Worm (Caenorhabditis elegans) whole organism, L3 larva: Measurements from ENCODE around the gene F46C5.9.

ENCODE experiments used
- ZK546.5 ChIP-seq: sonication (generic microtip); optimal IDR thresholded peaks from 2 replicates; lab custom pipeline; 2017; ENCODE audit warnings: missing biosample characterization, missing genetic modification characterization
- ama-1 ChIP-seq: fragments of 150-350 bp; optimal IDR thresholded peaks from 2 replicates; lab custom pipeline; 2018
- ceh-28 ChIP-seq: fragments of 150-350 bp; optimal IDR thresholded peaks from 2 replicates; lab custom pipeline; 2014; ENCODE audit warnings: missing biosample characterization, missing genetic modification reagents, missing genetic modification characterization
- ceh-82 ChIP-seq: fragments of 150-350 bp; optimal IDR thresholded peaks from 2 replicates; lab custom pipeline; 2014; ENCODE audit warnings: missing biosample characterization, missing genetic modification characterization
- ceh-9 ChIP-seq: sonication (generic microtip); optimal IDR thresholded peaks from 2 replicates; lab custom pipeline; 2018; ENCODE audit warnings: missing biosample characterization, missing genetic modification characterization
- egl-27 ChIP-seq: sonication (generic microtip); optimal IDR thresholded peaks from 4 replicates; lab custom pipeline; 2017; ENCODE audit warnings: missing biosample characterization, missing genetic modification reagents, missing genetic modification characterization
- egl-5 ChIP-seq: fragments of 150-350 bp; optimal IDR thresholded peaks from 2 replicates; lab custom pipeline; 2017; ENCODE audit warnings: missing biosample characterization, missing genetic modification reagents, missing genetic modification characterization, inconsistent platforms
- elt-2 ChIP-seq: sonication (generic microtip); optimal IDR thresholded peaks from 2 replicates; lab custom pipeline; 2016; ENCODE audit warnings: missing genetic modification reagents, mild to moderate bottlenecking, missing genetic modification characterization, missing compliant biosample characterization
- fkh-10 ChIP-seq: sonication (generic microtip); optimal IDR thresholded peaks from 2 replicates; lab custom pipeline; 2017; ENCODE audit warnings: missing biosample characterization, missing genetic modification reagents, missing genetic modification characterization
- fkh-2 ChIP-seq: fragments of 150-350 bp; optimal IDR thresholded peaks from 2 replicates; lab custom pipeline; 2014; ENCODE audit warnings: missing biosample characterization, missing genetic modification reagents, missing genetic modification characterization
- jun-1 ChIP-seq: fragments of 150-350 bp; optimal IDR thresholded peaks from 2 replicates; lab custom pipeline; 2014; ENCODE audit warnings: missing biosample characterization, missing genetic modification reagents, missing genetic modification characterization
- lin-15B ChIP-seq: fragments of 150-350 bp; optimal IDR thresholded peaks from 2 replicates; lab custom pipeline; 2014; ENCODE audit warnings: missing biosample characterization, missing genetic modification characterization
- lin-39 ChIP-seq: fragments of 150-350 bp; optimal IDR thresholded peaks from 2 replicates; lab custom pipeline; 2018; ENCODE audit warnings: missing biosample characterization, missing genetic modification reagents, missing genetic modification characterization
- lsy-12 ChIP-seq: sonication (generic microtip); optimal IDR thresholded peaks from 2 replicates; lab custom pipeline; 2016; ENCODE audit warnings: mild to moderate bottlenecking, missing genetic modification characterization, missing compliant biosample characterization
- mdl-1 ChIP-seq: fragments of 150-350 bp; optimal IDR thresholded peaks from 2 replicates; lab custom pipeline; 2014; ENCODE audit warnings: missing biosample characterization, missing genetic modification characterization
- nhr-11 ChIP-seq: fragments of 150-350 bp; optimal IDR thresholded peaks from 2 replicates; lab custom pipeline; 2014; ENCODE audit warnings: missing biosample characterization, missing genetic modification characterization
- nhr-12 ChIP-seq: fragments of 150-350 bp; optimal IDR thresholded peaks from 2 replicates; lab custom pipeline; 2014; ENCODE audit warnings: missing biosample characterization, missing genetic modification characterization
- nhr-23 ChIP-seq: fragments of 150-350 bp; optimal IDR thresholded peaks from 2 replicates; lab custom pipeline; 2014; ENCODE audit warnings: missing biosample characterization, missing genetic modification reagents, missing genetic modification characterization
- nhr-237 ChIP-seq: fragments of 150-350 bp; optimal IDR thresholded peaks from 2 replicates; lab custom pipeline; 2014; ENCODE audit warnings: missing biosample characterization, missing genetic modification characterization
- nhr-25 ChIP-seq: sonication (generic microtip); optimal IDR thresholded peaks from 2 replicates; lab custom pipeline; 2017; ENCODE audit warnings: missing biosample characterization, missing genetic modification characterization
- nhr-28 ChIP-seq: fragments of 150-350 bp; optimal IDR thresholded peaks from 2 replicates; lab custom pipeline; 2014; ENCODE audit warnings: missing biosample characterization, missing genetic modification characterization
- nhr-43 ChIP-seq: sonication (generic microtip); optimal IDR thresholded peaks from 2 replicates; lab custom pipeline; 2016; ENCODE audit warnings: mild to moderate bottlenecking, missing genetic modification characterization, missing compliant biosample characterization; ENCODE audit not compliant: poor library complexity, severe bottlenecking
- nhr-76 ChIP-seq: fragments of 150-350 bp; sonication (generic microtip); optimal IDR thresholded peaks from 5 replicates; lab custom pipeline; 2014; ENCODE audit warnings: missing biosample characterization, missing genetic modification characterization
- nhr-77 ChIP-seq: fragments of 150-350 bp; optimal IDR thresholded peaks from 2 replicates; lab custom pipeline; 2014; ENCODE audit warnings: missing biosample characterization, missing genetic modification characterization
- pha-4 ChIP-seq: fragments of 150-350 bp; optimal IDR thresholded peaks from 2 replicates; lab custom pipeline; 2014; ENCODE audit warnings: missing biosample characterization, missing genetic modification reagents, missing genetic modification characterization
- pqm-1 ChIP-seq: fragments of 150-350 bp; optimal IDR thresholded peaks from 2 replicates; lab custom pipeline; 2017; ENCODE audit warnings: missing biosample characterization, missing genetic modification characterization, inconsistent platforms
- sea-2 ChIP-seq: fragments of 150-350 bp; sonication (generic microtip); optimal IDR thresholded peaks from 4 replicates; lab custom pipeline; 2014; ENCODE audit warnings: missing biosample characterization, missing genetic modification reagents, missing genetic modification characterization
- tbx-2 ChIP-seq: sonication (generic microtip); optimal IDR thresholded peaks from 2 replicates; lab custom pipeline; 2016; ENCODE audit warnings: mild to moderate bottlenecking, missing genetic modification characterization, missing compliant biosample characterization
- unc-62 ChIP-seq: fragments of 150-350 bp; sonication (generic microtip); optimal IDR thresholded peaks from 4 replicates; lab custom pipeline; 2014; ENCODE audit warnings: missing biosample characterization, missing genetic modification reagents, missing genetic modification characterization
- zag-1 ChIP-seq: fragments of 150-350 bp; optimal IDR thresholded peaks from 2 replicates; lab custom pipeline; 2014; ENCODE audit warnings: missing biosample characterization, missing genetic modification characterization
- ztf-11 ChIP-seq: fragments of 150-350 bp; optimal IDR thresholded peaks from 2 replicates; lab custom pipeline; 2014; ENCODE audit warnings: missing biosample characterization, missing genetic modification characterization
- ztf-4 ChIP-seq: fragments of 150-350 bp; optimal IDR thresholded peaks from 2 replicates; lab custom pipeline; 2014; ENCODE audit warnings: missing biosample characterization, missing genetic modification characterization

F46C5.9 gene

ce11 chrII:8851996-8852587, 41.6 kb upstream of the F46C5.9 start, which contains the start of gene oac-46:
oac-46 (minus strand) TSS chrII:8852096.
- no peak for TF ChIP-seq nhr-77 (tag; lab: Kevin White, UChicago)
- TF ChIP-seq ZK546.5 (tag; lab: Kevin White, UChicago), result no peak
- no peak for TF ChIP-seq tbx-2 (tag; lab: Kevin White, UChicago)
- no peak for TF ChIP-seq nhr-11 (tag; lab: Kevin White, UChicago)
- peak; percentile 56 for TF ChIP-seq nhr-23
- TF ChIP-seq ama-1 (lab: Kevin White, UChicago), result peak; percentile 14
- TF ChIP-seq ztf-11 (tag; lab: Kevin White, UChicago), result no peak
- TF ChIP-seq pha-4 (tag; lab: Kevin White, UChicago), result no peak
- no peak for TF ChIP-seq zag-1 (tag; lab: Kevin White, UChicago)
- no peak for TF ChIP-seq elt-2 (tag; lab: Kevin White, UChicago)
- no peak for TF ChIP-seq unc-62 (GFP tag; lab: Kevin White, UChicago)
- TF ChIP-seq ztf-4 (tag; lab: Kevin White, UChicago), result no peak
- TF ChIP-seq nhr-76 (tag; lab: Kevin White, UChicago), result no peak
- no peak for TF ChIP-seq lin-15B
- peak; percentile 39 for TF ChIP-seq nhr-43
- peak; percentile 78 for TF ChIP-seq nhr-25

- TF ChIP-seq lsy-12 (tag; lab: Kevin White, UChicago) (no peak), unc-62 (GFP tag; lab: Kevin White, UChicago) (no peak), ztf-4 (tag; lab: Kevin White, UChicago) (no peak), mdl-1 (no peak), nhr-12 (tag; lab: Kevin White, UChicago) (no peak), pqm-1 (tag; lab: Kevin White, UChicago) (no peak), ceh-9 (no peak), nhr-237 (no peak), nhr-43 (no peak), pha-4 (tag; lab: Kevin White, UChicago) (no peak), ceh-28 (tag; lab: Kevin White, UChicago) (no peak), egl-27 (no peak)
- TF ChIP-seq, all 47 proteins: peak for 0
Measured at ce11 chrII:8848984-8849383, 38.5 kb upstream of the F46C5.9 start.

- TF ChIP-seq nhr-28 (tag; lab: Kevin White, UChicago) (no peak), ceh-82 (no peak), pqm-1 (tag; lab: Kevin White, UChicago) (peak; percentile 39)
Measured at ce11 chrII:8845932-8846331, 35.4 kb upstream of the F46C5.9 start.

- TF ChIP-seq fkh-2 (tag; lab: Kevin White, UChicago) (no peak), ceh-82 (no peak), lsy-12 (tag; lab: Kevin White, UChicago) (no peak), ama-1 (lab: Kevin White, UChicago) (no peak), egl-27 (no peak), nhr-11 (tag; lab: Kevin White, UChicago) (no peak), nhr-23 (no peak), fkh-10 (GFP tag; lab: Kevin White, UChicago) (no peak), tbx-2 (tag; lab: Kevin White, UChicago) (no peak), nhr-76 (tag; lab: Kevin White, UChicago) (no peak), egl-5 (no peak), nhr-77 (tag; lab: Kevin White, UChicago) (no peak), sea-2 (GFP tag; lab: Kevin White, UChicago) (no peak), jun-1 (tag; lab: Kevin White, UChicago) (no peak), ZK546.5 (tag; lab: Kevin White, UChicago) (no peak), pqm-1 (tag; lab: Kevin White, UChicago) (no peak), zag-1 (tag; lab: Kevin White, UChicago) (no peak), lin-39 (no peak), mdl-1 (no peak), nhr-12 (tag; lab: Kevin White, UChicago) (no peak)
Measured at ce11 chrII:8845298-8845697, 34.8 kb upstream of the F46C5.9 start, which contains the start of gene agxt-1. agxt-1 (plus strand) TSS chrII:8845598.

- TF ChIP-seq egl-5, result peak; percentile 3
- no peak for TF ChIP-seq pqm-1 (tag; lab: Kevin White, UChicago)
Measured at ce11 chrII:8844465-8845126, 34.1 kb upstream of the F46C5.9 start, which contains the start of gene F46C5.6. F46C5.6 (minus strand) TSS chrII:8844515.
